Worm (Caenorhabditis elegans): Measurements from ENCODE around the gene lec-2.
A peak's percentile ranks its signal among the peaks of the same experiment; 100 is the strongest.

Gene lec-2

ce11 chrII:10014384-10014783 is 1.6 kb downstream of the lec-2 start:
- TF ChIP-seq unc-62 (GFP tag; optimal IDR thresholded peaks at IDR 0.05 in 1 of 2) = peak in 1 of 2 experiments; percentile 72
- no peak for TF ChIP-seq unc-62 (tag; optimal IDR thresholded peaks at IDR 0.05)
- TF ChIP-seq zip-2 (tag; optimal IDR thresholded peaks at IDR 0.05) = no peak

DNA sequence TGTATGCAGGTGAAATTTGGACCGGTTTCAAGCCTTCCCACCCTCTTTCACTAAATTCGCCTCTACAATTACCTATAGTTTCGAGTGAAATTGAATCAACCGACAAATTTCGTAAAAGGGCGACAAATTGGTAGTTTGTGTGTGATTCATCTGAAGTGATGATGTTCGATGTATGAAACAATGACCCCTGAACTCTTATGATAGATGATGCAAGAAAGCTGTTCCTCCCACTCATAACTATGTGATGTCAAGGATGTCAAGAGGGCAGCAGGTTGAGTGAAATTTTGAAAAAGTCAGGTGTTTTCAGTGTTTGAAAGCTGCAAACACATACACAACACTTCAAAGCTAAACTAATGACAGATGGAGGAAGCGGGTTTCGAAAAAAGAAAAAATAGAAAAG is 3.5 kb downstream of the lec-2 start:
- TF ChIP-seq unc-39 (tag; optimal IDR thresholded peaks at IDR 0.05) (no peak), dmd-6 (GFP tag; IDR thresholded peaks at IDR 0.05) (no peak), F49E8.2 (tag; optimal IDR thresholded peaks at IDR 0.05; ENCODE audit: borderline replicate concordance) (no peak), F44E2.7 (GFP tag; IDR thresholded peaks at IDR 0.05) (no peak), mdt-29 (GFP tag; IDR thresholded peaks at IDR 0.05) (no peak), tra-1 (GFP tag; IDR thresholded peaks at IDR 0.05) (0 out of 2 replicates have a peak, but pooled peaks have one; percentile 6), madf-9 (GFP tag; conservative IDR thresholded peaks at IDR 0.05) (no peak), ztf-11 (tag; optimal IDR thresholded peaks at IDR 0.05) (no peak), nhr-28 (tag; optimal IDR thresholded peaks at IDR 0.05) (no peak), unc-62 (GFP tag; optimal IDR thresholded peaks at IDR 0.05 in 1 of 2) (peak in 1 of 2 experiments; percentile 57), unc-62 (tag; optimal IDR thresholded peaks at IDR 0.05) (no peak), nhr-10 (tag; optimal IDR thresholded peaks at IDR 0.05) (no peak), nhr-11 (tag; optimal IDR thresholded peaks at IDR 0.05) (peak; percentile 75), zfp-2 (tag; optimal IDR thresholded peaks at IDR 0.05) (no peak), zag-1 (tag; optimal IDR thresholded peaks at IDR 0.05) (no peak), rbr-2 (tag; optimal IDR thresholded peaks at IDR 0.05) (no peak), D1046.2 (GFP tag; IDR thresholded peaks at IDR 0.05) (no peak)

DNA sequence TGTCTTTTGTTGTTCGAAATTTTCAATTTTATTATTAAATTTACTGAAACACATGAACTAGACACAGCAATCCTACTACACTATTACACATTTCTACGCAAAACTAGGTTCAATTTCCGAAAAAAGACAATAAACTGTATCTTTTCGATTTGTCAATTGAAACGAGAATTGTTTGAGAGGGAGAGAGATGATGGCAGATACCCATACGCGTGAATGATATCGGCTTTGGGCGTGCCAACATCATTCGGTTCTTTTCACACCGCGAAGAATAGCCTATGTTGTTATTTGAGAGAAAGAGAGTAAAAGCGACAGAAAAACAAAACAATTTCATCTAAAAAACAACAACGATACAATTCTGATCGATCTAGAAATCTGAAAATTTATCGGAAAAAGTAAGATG is 4.2 kb downstream of the lec-2 start:
- TF ChIP-seq dmd-6 (GFP tag; IDR thresholded peaks at IDR 0.05) (peak; percentile 16; the same call in 1 of the 2 replicates), nhr-28 (tag; optimal IDR thresholded peaks at IDR 0.05) (peak; percentile 2), mxl-3 (GFP tag; optimal IDR thresholded peaks at IDR 0.05) (peak; percentile 29), cey-2 (tag; optimal IDR thresholded peaks at IDR 0.05; ENCODE audit: borderline replicate concordance, insufficient read depth) (no peak), dve-1 (tag; optimal IDR thresholded peaks at IDR 0.05; ENCODE audit: insufficient read depth) (peak; percentile 28), zip-11 (GFP tag; IDR thresholded peaks at IDR 0.05) (no peak), nhr-42 (GFP tag; IDR thresholded peaks at IDR 0.05) (no peak), unc-62 (GFP tag; optimal IDR thresholded peaks at IDR 0.05 in 1 of 2) (peak in 1 of 2 experiments; percentile 78), unc-62 (tag; optimal IDR thresholded peaks at IDR 0.05) (no peak)

- TF ChIP-seq mdl-1 (tag; optimal IDR thresholded peaks at IDR 0.05) = no peak
- TF ChIP-seq fkh-10 (GFP tag; optimal IDR thresholded peaks at IDR 0.05) = no peak
- TF ChIP-seq arid-1 (GFP tag; conservative IDR thresholded peaks at IDR 0.05) = no peak
- peak; percentile 88 for TF ChIP-seq aha-1 (tag)
- TF ChIP-seq rbr-2 (tag; optimal IDR thresholded peaks at IDR 0.05) = no peak
- TF ChIP-seq unc-62 (GFP tag; optimal IDR thresholded peaks at IDR 0.05 in 1 of 2) = no peak
- no peak for TF ChIP-seq unc-62 (tag; optimal IDR thresholded peaks at IDR 0.05)
- TF ChIP-seq F49E8.2 (tag; optimal IDR thresholded peaks at IDR 0.05; ENCODE audit: borderline replicate concordance) = no peak
- TF ChIP-seq Y105C5A.15 (GFP tag; IDR thresholded peaks at IDR 0.05) = no peak
- TF ChIP-seq dmd-8 (GFP tag; IDR thresholded peaks at IDR 0.05) = no peak
Observed at ce11 chrII:10010914-10011313, 5.1 kb downstream of the lec-2 start.

DNA sequence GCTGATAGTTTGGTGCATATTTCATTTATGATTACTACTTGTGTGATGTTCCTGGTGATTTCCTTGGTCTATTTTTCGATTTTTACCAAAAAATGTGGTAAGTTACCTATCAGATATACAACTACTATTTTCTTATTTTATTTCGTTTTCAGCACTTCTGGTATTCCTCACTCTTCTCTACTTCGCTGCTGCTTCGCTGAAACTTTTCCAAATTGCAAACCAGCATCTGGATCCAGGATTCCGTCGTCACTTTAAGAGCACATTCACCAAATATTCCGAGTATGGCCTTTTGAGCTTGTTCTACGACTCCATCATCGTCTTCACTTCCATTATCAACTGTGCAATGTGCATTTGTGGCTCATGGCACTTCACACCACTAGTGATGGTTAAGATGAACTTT is 7.4 kb downstream of the lec-2 start:
- TF ChIP-seq ceh-20 (GFP tag; IDR thresholded peaks at IDR 0.05) (no peak), lsy-2 (tag; optimal IDR thresholded peaks at IDR 0.05) (no peak), hmg-1.1 (GFP tag; IDR thresholded peaks at IDR 0.05) (no peak), ztf-7 (tag; optimal IDR thresholded peaks at IDR 0.05) (no peak), aha-1 (tag) (peak; percentile 94), dpl-1 (GFP tag; optimal IDR thresholded peaks at IDR 0.05) (no peak), nhr-10 (tag; optimal IDR thresholded peaks at IDR 0.05) (no peak)
